Worm (Caenorhabditis elegans) whole organism, L4 larva: ENCODE results near the gene taf-7.1.

Experiments used
- F49E8.2 ChIP-seq: sonication (generic microtip); optimal IDR thresholded peaks from 2 replicates; lab custom pipeline; 2016; ENCODE audit warnings: missing compliant biosample characterization, mild to moderate bottlenecking, missing genetic modification characterization, borderline replicate concordance
- daf-16 ChIP-seq, 3 experiments: sonication (generic microtip); optimal IDR thresholded peaks; 2 replicates each; lab custom pipeline; 2016 to 2017; ENCODE audit warnings: missing genetic modification characterization in 3 of 3, missing genetic modification reagents in 3 of 3, mild to moderate bottlenecking in 2 of 3, missing compliant biosample characterization in 2 of 3, missing biosample characterization in 1 of 3, moderate library complexity in 1 of 3
- dpl-1 ChIP-seq: fragments of 150-350 bp; optimal IDR thresholded peaks from 2 replicates; lab custom pipeline; 2014; ENCODE audit warnings: missing biosample characterization, missing genetic modification reagents, missing genetic modification characterization
- lin-15B ChIP-seq: fragments of 150-350 bp; sonication (generic microtip); optimal IDR thresholded peaks from 3 replicates; lab custom pipeline; 2014; ENCODE audit warnings: missing biosample characterization, missing genetic modification characterization
- nhr-11 ChIP-seq: fragments of 150-350 bp; optimal IDR thresholded peaks from 2 replicates; lab custom pipeline; 2014; ENCODE audit warnings: missing biosample characterization, missing genetic modification characterization
- nhr-237 ChIP-seq: sonication (generic microtip); optimal IDR thresholded peaks from 2 replicates; lab custom pipeline; 2017; ENCODE audit warnings: missing biosample characterization, missing genetic modification characterization
- nhr-25 ChIP-seq: sonication (generic microtip); optimal IDR thresholded peaks from 2 replicates; lab custom pipeline; 2017; ENCODE audit warnings: missing genetic modification characterization, mild to moderate bottlenecking, missing compliant biosample characterization, antibody characterized with exemption, moderate library complexity, borderline replicate concordance; ENCODE audit not compliant: insufficient read depth
- skn-1 ChIP-seq: fragments of 150-350 bp; optimal IDR thresholded peaks from 2 replicates; lab custom pipeline; 2014; ENCODE audit warnings: missing biosample characterization, missing genetic modification characterization

DNA sequence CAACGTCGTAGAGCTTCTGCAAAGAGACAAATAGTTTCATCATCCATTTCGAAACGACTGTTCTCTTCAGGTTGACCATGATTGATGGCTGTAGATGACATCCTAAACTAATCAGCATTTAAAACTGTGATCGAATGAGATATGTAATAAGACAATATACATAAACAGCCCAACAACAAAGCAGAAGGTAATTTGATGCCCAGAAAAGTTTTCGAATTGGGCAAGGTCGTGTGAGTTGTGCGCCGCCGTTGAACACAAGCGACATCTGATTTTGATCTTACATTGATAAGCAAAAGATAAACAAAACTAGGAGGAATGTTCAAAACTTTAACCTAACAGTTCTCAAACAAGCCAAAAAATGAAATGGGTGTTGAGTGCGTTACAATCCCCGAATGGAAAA is 48.3 kb upstream of the taf-7.1 start, which contains the start of gene Y62H9A.7:
- TF ChIP-seq skn-1 (tag; lab: Kevin White, UChicago) (no peak), F49E8.2 (tag; lab: Kevin White, UChicago) (no peak), nhr-237 (no peak), nhr-11 (no peak), daf-16 (GFP tag; optimal IDR thresholded peaks at IDR 0.05; lab: Kevin White, UChicago) (no peak), daf-16 (tag; optimal IDR thresholded peaks at IDR 0.05; lab: Kevin White, UChicago) (no peak), nhr-25 (tag; lab: Kevin White, UChicago) (no peak), dpl-1 (GFP tag; lab: Kevin White, UChicago) (no peak), lin-15B (tag; lab: Kevin White, UChicago) (no peak)
